Fruit fly (Drosophila melanogaster) whole organism, embryonic: ENCODE data around the gene CG12020.
A peak's percentile ranks its signal among the peaks of the same experiment; 100 is the strongest.

Experiments
- Atf-2 ChIP-seq: fragments of 200-800 bp; sonication (Bioruptor generic); optimal IDR thresholded peaks from 2 replicates; lab custom pipeline; 2016; ENCODE audit warnings: missing biosample characterization, missing genetic modification characterization
- BtbVII ChIP-seq: fragments of 200-800 bp; sonication (Bioruptor generic); optimal IDR thresholded peaks from 3 replicates; lab custom pipeline; 2017; ENCODE audit warnings: missing biosample characterization, mild to moderate bottlenecking, missing genetic modification characterization
- CG10147 ChIP-seq: fragments of 200-800 bp; sonication (Bioruptor generic); optimal IDR thresholded peaks from 2 replicates; lab custom pipeline; 2019; ENCODE audit warnings: missing biosample characterization, mild to moderate bottlenecking, missing genetic modification characterization, moderate library complexity
- CG1024 ChIP-seq: fragments of 200-800 bp; sonication (Bioruptor generic); IDR thresholded peaks from 2 replicates; pipeline ENCODE4 v1.3.6; 2022; ENCODE audit warnings: missing biosample characterization, missing genetic modification characterization
- CG11504 ChIP-seq: fragments of 200-800 bp; sonication (Bioruptor generic); optimal IDR thresholded peaks from 3 replicates; lab custom pipeline; 2019; ENCODE audit warnings: missing biosample characterization, mild to moderate bottlenecking, missing genetic modification characterization, moderate library complexity
- CG12071 ChIP-seq: fragments of 200-800 bp; sonication (Bioruptor generic); optimal IDR thresholded peaks from 3 replicates; lab custom pipeline; 2018; ENCODE audit warnings: missing biosample characterization, mild to moderate bottlenecking, missing genetic modification characterization
- CG12769 ChIP-seq: fragments of 200-800 bp; sonication (Bioruptor generic); optimal IDR thresholded peaks from 2 replicates; lab custom pipeline; 2019; ENCODE audit warnings: missing biosample characterization, mild to moderate bottlenecking, missing genetic modification characterization, moderate library complexity
- CG14014 ChIP-seq: fragments of 200-800 bp; sonication (Bioruptor generic); IDR thresholded peaks from 2 replicates; pipeline ENCODE4 v1.3.6; 2022; ENCODE audit warnings: missing biosample characterization, missing genetic modification characterization
- CG15073 ChIP-seq: fragments of 200-800 bp; sonication (Bioruptor generic); optimal IDR thresholded peaks from 2 replicates; lab custom pipeline; 2016; ENCODE audit warnings: missing biosample characterization, missing genetic modification characterization
- CG16815 ChIP-seq: fragments of 200-800 bp; sonication (Bioruptor generic); optimal IDR thresholded peaks from 3 replicates; lab custom pipeline; 2017; ENCODE audit warnings: missing biosample characterization, mild to moderate bottlenecking, missing genetic modification characterization
- CG17359 ChIP-seq: fragments of 200-800 bp; sonication (Bioruptor generic); optimal IDR thresholded peaks from 3 replicates; lab custom pipeline; 2018; ENCODE audit warnings: missing biosample characterization, mild to moderate bottlenecking, missing genetic modification characterization, moderate library complexity
- CG18476 ChIP-seq: fragments of 200-800 bp; sonication (Bioruptor generic); optimal IDR thresholded peaks from 2 replicates; lab custom pipeline; 2016; ENCODE audit warnings: missing biosample characterization, mild to moderate bottlenecking, missing genetic modification characterization
- CG2199 ChIP-seq: fragments of 200-800 bp; sonication (Bioruptor generic); IDR thresholded peaks from 3 replicates; pipeline ENCODE4 v1.3.6; 2022; ENCODE audit warnings: missing biosample characterization, missing genetic modification characterization
- CG33557 ChIP-seq: fragments of 200-800 bp; sonication (Bioruptor generic); optimal IDR thresholded peaks from 2 replicates; lab custom pipeline; 2019; ENCODE audit warnings: missing biosample characterization, mild to moderate bottlenecking, missing genetic modification characterization, moderate library complexity
- CG4707 ChIP-seq: fragments of 200-800 bp; sonication (Bioruptor generic); optimal IDR thresholded peaks from 2 replicates; lab custom pipeline; 2018; ENCODE audit warnings: missing biosample characterization, mild to moderate bottlenecking, missing genetic modification characterization, moderate library complexity
- CG6272 ChIP-seq: fragments of 200-800 bp; sonication (Bioruptor generic); IDR thresholded peaks from 2 replicates; pipeline ENCODE4 v1.3.6; 2022; ENCODE audit warnings: missing biosample characterization, missing genetic modification characterization
- CG6765 ChIP-seq: fragments of 200-800 bp; sonication (Bioruptor generic); optimal IDR thresholded peaks from 3 replicates; lab custom pipeline; 2017; ENCODE audit warnings: missing biosample characterization, mild to moderate bottlenecking, missing genetic modification characterization
- CG7372 ChIP-seq: fragments of 200-800 bp; sonication (Bioruptor generic); IDR thresholded peaks from 2 replicates; pipeline ENCODE4 v1.3.6; 2022; ENCODE audit warnings: missing biosample characterization, missing genetic modification characterization
- CG8290 ChIP-seq, 3 experiments: fragments of 200-800 bp; sonication (Bioruptor generic); optimal IDR thresholded peaks; 2 replicates each; lab custom pipeline; 2016 to 2019; ENCODE audit warnings: missing biosample characterization in 3 of 3, missing genetic modification characterization in 3 of 3, mild to moderate bottlenecking in 2 of 3, moderate library complexity in 1 of 3
- D19A ChIP-seq: fragments of 200-800 bp; optimal IDR thresholded peaks from 3 replicates; lab custom pipeline; 2019; ENCODE audit warnings: missing biosample characterization, mild to moderate bottlenecking, missing genetic modification characterization, moderate library complexity
- Dek ChIP-seq: fragments of 200-800 bp; sonication (Bioruptor generic); optimal IDR thresholded peaks from 3 replicates; lab custom pipeline; 2019; ENCODE audit warnings: missing biosample characterization, mild to moderate bottlenecking, missing genetic modification characterization, moderate library complexity
- Doc2 ChIP-seq: fragments of 200-800 bp; sonication (Bioruptor generic); IDR thresholded peaks from 2 replicates; pipeline ENCODE4 v1.3.6; 2022; ENCODE audit warnings: missing biosample characterization, missing genetic modification characterization
- Gsc ChIP-seq: fragments of 200-800 bp; sonication (Bioruptor generic); IDR thresholded peaks from 2 replicates; pipeline ENCODE4 v1.3.6; 2022; ENCODE audit warnings: missing biosample characterization, missing genetic modification characterization
- HmgD ChIP-seq: fragments of 200-800 bp; sonication (Bioruptor generic); optimal IDR thresholded peaks from 3 replicates; lab custom pipeline; 2016; ENCODE audit warnings: missing biosample characterization, missing genetic modification characterization
- Hmr ChIP-seq: fragments of 200-800 bp; sonication (Bioruptor generic); optimal IDR thresholded peaks from 3 replicates; lab custom pipeline; 2017; ENCODE audit warnings: mild to moderate bottlenecking, missing biosample characterization, missing genetic modification reagents, missing genetic modification characterization
- Hr39 ChIP-seq: fragments of >200 bp; optimal IDR thresholded peaks from 2 replicates; lab custom pipeline; 2017
- NfI ChIP-seq: fragments of 200-800 bp; sonication (Bioruptor generic); optimal IDR thresholded peaks from 3 replicates; lab custom pipeline; 2018; ENCODE audit warnings: missing biosample characterization, mild to moderate bottlenecking, missing genetic modification characterization, moderate library complexity
- Scr ChIP-seq: fragments of 200-800 bp; sonication (Bioruptor generic); IDR thresholded peaks from 2 replicates; pipeline ENCODE4 v1.3.6; 2022; ENCODE audit warnings: missing biosample characterization, missing genetic modification characterization; ENCODE audit not compliant: partially characterized antibody
- YL-1 ChIP-seq: fragments of 200-800 bp; sonication (Bioruptor generic); optimal IDR thresholded peaks from 3 replicates; lab custom pipeline; 2017; ENCODE audit warnings: missing biosample characterization, mild to moderate bottlenecking, missing genetic modification characterization
- abd-A ChIP-seq: fragments of 200-800 bp; sonication (Bioruptor generic); optimal IDR thresholded peaks from 3 replicates; lab custom pipeline; 2019; ENCODE audit warnings: missing biosample characterization, mild to moderate bottlenecking, missing genetic modification characterization, moderate library complexity
- dati ChIP-seq: fragments of 200-800 bp; sonication (Bioruptor generic); IDR thresholded peaks from 2 replicates; pipeline ENCODE4 v1.3.6; 2022; ENCODE audit warnings: missing biosample characterization, missing genetic modification characterization
- fd3F ChIP-seq: fragments of 200-800 bp; sonication (Bioruptor generic); optimal IDR thresholded peaks from 2 replicates; lab custom pipeline; 2018; ENCODE audit warnings: missing biosample characterization, mild to moderate bottlenecking, missing genetic modification characterization, moderate library complexity
- fru ChIP-seq: fragments of >200 bp; optimal IDR thresholded peaks from 2 replicates; lab custom pipeline; 2017
- gro ChIP-seq: fragments of 200-800 bp; sonication (Bioruptor generic); optimal IDR thresholded peaks from 2 replicates; lab custom pipeline; 2016; ENCODE audit warnings: missing biosample characterization, missing genetic modification characterization
- gsb ChIP-seq: fragments of 200-800 bp; sonication (Bioruptor generic); IDR thresholded peaks from 2 replicates; pipeline ENCODE4 v1.3.6; 2022; ENCODE audit warnings: missing biosample characterization, missing genetic modification characterization
- h ChIP-seq: fragments of >200 bp; optimal IDR thresholded peaks from 2 replicates; lab custom pipeline; 2017
- her ChIP-seq: fragments of 200-800 bp; sonication (Bioruptor generic); optimal IDR thresholded peaks from 2 replicates; lab custom pipeline; 2016; ENCODE audit warnings: missing biosample characterization, missing genetic modification characterization
- inv ChIP-seq: fragments of 200-800 bp; sonication (Bioruptor generic); IDR thresholded peaks from 2 replicates; pipeline ENCODE4 v1.3.6; 2022; ENCODE audit warnings: missing biosample characterization, missing genetic modification characterization; ENCODE audit not compliant: partially characterized antibody
- nerfin-1 ChIP-seq: fragments of 200-800 bp; sonication (Bioruptor generic); optimal IDR thresholded peaks from 3 replicates; lab custom pipeline; 2019; ENCODE audit warnings: missing biosample characterization, mild to moderate bottlenecking, missing genetic modification characterization, moderate library complexity
- nom ChIP-seq: fragments of 200-800 bp; sonication (Bioruptor generic); optimal IDR thresholded peaks from 2 replicates; lab custom pipeline; 2017; ENCODE audit warnings: missing biosample characterization, missing genetic modification characterization, mild to moderate bottlenecking, moderate library complexity, missing genetic modification reagents
- org-1 ChIP-seq: fragments of 200-800 bp; sonication (Bioruptor generic); optimal IDR thresholded peaks from 2 replicates; lab custom pipeline; 2017; ENCODE audit warnings: missing biosample characterization, missing genetic modification characterization
- tx ChIP-seq: fragments of 200-800 bp; sonication (Bioruptor generic); optimal IDR thresholded peaks from 2 replicates; lab custom pipeline; 2016; ENCODE audit warnings: missing biosample characterization, missing genetic modification characterization
- usp ChIP-seq: fragments of >200 bp; optimal IDR thresholded peaks from 2 replicates; lab custom pipeline; 2017; ENCODE audit warnings: missing biosample characterization, missing genetic modification characterization

Gene CG12020

DNA sequence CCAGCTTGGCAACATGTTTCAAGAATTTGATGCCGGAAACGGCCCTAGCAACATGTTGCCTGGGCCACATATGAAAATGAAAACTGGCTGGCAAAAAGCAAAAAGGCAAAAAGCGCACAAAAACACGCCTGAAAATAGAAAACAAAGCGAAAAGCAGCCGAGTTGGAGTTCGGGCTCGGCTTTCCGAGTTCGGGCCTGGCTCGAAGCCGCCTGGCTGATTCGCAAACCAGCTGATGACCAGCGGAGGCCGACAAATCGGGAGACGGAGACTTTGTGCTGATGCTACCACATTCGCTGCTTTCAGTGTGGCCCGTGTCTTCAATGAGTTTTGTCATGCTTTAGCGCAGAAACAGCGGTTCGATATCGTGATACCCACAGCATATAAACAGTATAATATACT lies 13.2 kb downstream of the CG12020 start, which contains the start of gene GV1 (continued):
- TF ChIP-seq fru (lab: Kevin White, UChicago) (no peak), CG33557 (GFP tag; lab: Kevin White, UChicago) (no peak), Hr39 (lab: Kevin White, UChicago) (no peak), CG17359 (no peak), CG10147 (GFP tag; lab: Kevin White, UChicago) (no peak), BtbVII (GFP tag; lab: Kevin White, UChicago) (no peak), CG6272 (GFP tag; lab: Robert Waterston, UW) (no peak), Gsc (GFP tag; lab: Robert Waterston, UW) (no peak), CG7372 (GFP tag; lab: Robert Waterston, UW) (no peak), CG4707 (GFP tag; lab: Kevin White, UChicago) (no peak), dati (GFP tag; lab: Robert Waterston, UW) (no peak), Hmr (GFP tag; lab: Kevin White, UChicago) (no peak), HmgD (GFP tag; lab: Kevin White, UChicago) (no peak), CG12769 (tag; lab: Kevin White, UChicago) (peak; percentile 66), gsb (GFP tag; lab: Robert Waterston, UW) (no peak), tx (GFP tag; lab: Kevin White, UChicago) (no peak), CG18476 (GFP tag; lab: Kevin White, UChicago) (no peak), CG12071 (GFP tag; lab: Kevin White, UChicago) (no peak), abd-A (tag; lab: Kevin White, UChicago) (no peak), D19A (tag; lab: Kevin White, UChicago) (no peak), YL-1 (GFP tag; lab: Kevin White, UChicago) (no peak), Atf-2 (GFP tag; lab: Kevin White, UChicago) (no peak), fd3F (GFP tag; lab: Kevin White, UChicago) (no peak), CG14014 (GFP tag; lab: Robert Waterston, UW) (no peak), CG11504 (tag; lab: Kevin White, UChicago) (peak; percentile 97), usp (GFP tag; lab: Kevin White, UChicago) (no peak), gro (GFP tag; lab: Kevin White, UChicago) (no peak), Doc2 (GFP tag; lab: Robert Waterston, UW) (no peak), nerfin-1 (tag; lab: Kevin White, UChicago) (no peak), NfI (GFP tag; lab: Kevin White, UChicago) (no peak), Dek (no peak), CG16815 (GFP tag; lab: Kevin White, UChicago) (no peak), CG8290 (GFP tag; optimal IDR thresholded peaks at IDR 0.05; lab: Kevin White, UChicago) (no peak), CG8290 (tag; optimal IDR thresholded peaks at IDR 0.05; lab: Kevin White, UChicago) (peak in 1 of 2 experiments; percentile 27), CG1024 (no peak), org-1 (GFP tag; lab: Kevin White, UChicago) (no peak), nom (GFP tag; lab: Kevin White, UChicago) (peak; percentile 98), CG6765 (GFP tag; lab: Kevin White, UChicago) (no peak), CG2199 (GFP tag; lab: Robert Waterston, UW) (no peak), h (lab: Kevin White, UChicago) (no peak), inv (GFP tag; lab: Robert Waterston, UW) (no peak), CG15073 (GFP tag; lab: Kevin White, UChicago) (no peak), her (GFP tag; lab: Kevin White, UChicago) (no peak), Scr (GFP tag; lab: Robert Waterston, UW) (no peak)
